Worm (Caenorhabditis elegans): ENCODE results near the gene F23H12.5.

DNA sequence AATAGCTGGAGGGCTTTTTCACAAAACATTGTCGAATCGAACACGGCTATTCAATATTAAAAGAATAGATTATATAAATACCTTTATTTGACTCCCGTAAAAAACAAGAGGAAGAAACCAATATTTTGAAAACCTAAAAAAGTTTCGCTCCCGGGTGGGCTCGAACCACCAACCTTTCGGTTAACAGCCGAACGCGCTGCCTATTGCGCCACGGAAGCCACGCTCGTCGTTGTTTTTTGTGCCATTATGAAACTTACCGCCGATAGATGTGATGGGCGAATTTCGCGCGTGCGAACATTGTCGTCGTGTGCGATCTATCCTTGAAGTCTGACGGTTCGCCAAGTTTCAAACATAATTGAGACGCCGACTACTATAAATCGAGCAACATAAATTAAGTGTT is 26.6 kb upstream of the F23H12.5 start:
- no peak for TF ChIP-seq ttx-3 (tag; optimal IDR thresholded peaks at IDR 0.05)
- no peak for TF ChIP-seq pha-4 (tag; optimal IDR thresholded peaks at IDR 0.05)
- no peak for TF ChIP-seq nhr-11 (tag; optimal IDR thresholded peaks at IDR 0.05)
- TF ChIP-seq sdc-2 (tag; optimal IDR thresholded peaks at IDR 0.05) = no peak
- TF ChIP-seq fkh-10 (GFP tag; optimal IDR thresholded peaks at IDR 0.05) = no peak
- no peak for TF ChIP-seq lin-11 (tag; optimal IDR thresholded peaks at IDR 0.05)
- no peak for TF ChIP-seq tbx-2 (tag; optimal IDR thresholded peaks at IDR 0.05)
- TF ChIP-seq pax-1 (tag; optimal IDR thresholded peaks at IDR 0.05) = no peak
- no peak for TF ChIP-seq hlh-15 (tag; optimal IDR thresholded peaks at IDR 0.05)
